Fruit fly (Drosophila melanogaster) whole organism, embryonic: Measurements from ENCODE around the gene dah.

Experiments used
- Ada2b ChIP-seq: fragments of 200-800 bp; sonication (Bioruptor generic); IDR thresholded peaks from 2 replicates; pipeline ENCODE4 v1.3.6; 2022; ENCODE audit warnings: missing biosample characterization, missing genetic modification characterization
- B-H1 ChIP-seq: fragments of 200-800 bp; sonication (Bioruptor generic); IDR thresholded peaks from 3 replicates; pipeline ENCODE4 v1.3.6; 2022; ENCODE audit warnings: missing biosample characterization, missing genetic modification characterization
- Bteb2 ChIP-seq: fragments of 200-800 bp; sonication (Bioruptor generic); optimal IDR thresholded peaks from 2 replicates; lab custom pipeline; 2016; ENCODE audit warnings: missing biosample characterization, missing genetic modification characterization
- CG10654 ChIP-seq: fragments of 200-800 bp; sonication (Bioruptor generic); optimal IDR thresholded peaks from 2 replicates; lab custom pipeline; 2016; ENCODE audit warnings: missing biosample characterization, missing genetic modification characterization
- CG11398 ChIP-seq: fragments of 200-800 bp; sonication (Bioruptor generic); optimal IDR thresholded peaks from 2 replicates; lab custom pipeline; 2016; ENCODE audit warnings: missing biosample characterization, missing genetic modification characterization
- CG12659 ChIP-seq: fragments of 200-800 bp; sonication (Bioruptor generic); optimal IDR thresholded peaks from 3 replicates; lab custom pipeline; 2017; ENCODE audit warnings: mild to moderate bottlenecking, missing biosample characterization, missing genetic modification reagents, missing genetic modification characterization
- CG13296 ChIP-seq: fragments of 200-800 bp; sonication (Bioruptor generic); optimal IDR thresholded peaks from 3 replicates; lab custom pipeline; 2018; ENCODE audit warnings: missing biosample characterization, mild to moderate bottlenecking, missing genetic modification characterization
- CG13424 ChIP-seq: fragments of 200-800 bp; sonication (Bioruptor generic); optimal IDR thresholded peaks from 2 replicates; lab custom pipeline; 2019; ENCODE audit warnings: missing biosample characterization, mild to moderate bottlenecking, missing genetic modification characterization, moderate library complexity
- CG13894 ChIP-seq: fragments of 200-800 bp; sonication (Bioruptor generic); optimal IDR thresholded peaks from 3 replicates; lab custom pipeline; 2018; ENCODE audit warnings: missing biosample characterization, mild to moderate bottlenecking, missing genetic modification characterization, moderate library complexity
- CG14710 ChIP-seq: fragments of 200-800 bp; sonication (Bioruptor generic); optimal IDR thresholded peaks from 3 replicates; lab custom pipeline; 2019; ENCODE audit warnings: missing biosample characterization, mild to moderate bottlenecking, missing genetic modification characterization, moderate library complexity
- CG17328 ChIP-seq: fragments of 200-800 bp; sonication (Bioruptor generic); IDR thresholded peaks from 2 replicates; pipeline ENCODE4 v1.3.6; 2022; ENCODE audit warnings: missing biosample characterization, missing genetic modification characterization
- CG30403 ChIP-seq: fragments of 200-800 bp; sonication (Bioruptor generic); optimal IDR thresholded peaks from 3 replicates; lab custom pipeline; 2016; ENCODE audit warnings: missing biosample characterization, missing genetic modification characterization
- CG32772 ChIP-seq: fragments of 200-800 bp; sonication (Bioruptor generic); IDR thresholded peaks from 2 replicates; pipeline ENCODE4 v1.3.6; 2022; ENCODE audit warnings: missing biosample characterization, missing genetic modification characterization
- CG3726 ChIP-seq: fragments of 200-800 bp; sonication (Bioruptor generic); IDR thresholded peaks from 3 replicates; pipeline ENCODE4, ENCODE4 v1.3.6; 2022; ENCODE audit warnings: missing biosample characterization, missing genetic modification characterization
- CG42726 ChIP-seq: fragments of 200-800 bp; sonication (Bioruptor generic); IDR thresholded peaks from 2 replicates; pipeline ENCODE4 v1.3.6; 2022; ENCODE audit warnings: missing biosample characterization, missing genetic modification characterization; ENCODE audit not compliant: partially characterized antibody
- CG6683 ChIP-seq: fragments of 200-800 bp; sonication (Bioruptor generic); optimal IDR thresholded peaks from 2 replicates; lab custom pipeline; 2017; ENCODE audit warnings: missing biosample characterization, mild to moderate bottlenecking, missing genetic modification characterization, missing genetic modification reagents
- CG6813 ChIP-seq: fragments of 200-800 bp; sonication (Bioruptor generic); optimal IDR thresholded peaks from 2 replicates; lab custom pipeline; 2017; ENCODE audit warnings: missing biosample characterization, missing genetic modification characterization, mild to moderate bottlenecking, moderate library complexity, missing genetic modification reagents
- CG7745 ChIP-seq: fragments of 200-800 bp; sonication (Bioruptor generic); optimal IDR thresholded peaks from 2 replicates; lab custom pipeline; 2018; ENCODE audit warnings: missing biosample characterization, mild to moderate bottlenecking, missing genetic modification characterization, moderate library complexity
- CG9817 ChIP-seq: fragments of 200-800 bp; sonication (Bioruptor generic); optimal IDR thresholded peaks from 2 replicates; lab custom pipeline; 2018; ENCODE audit warnings: missing biosample characterization, mild to moderate bottlenecking, missing genetic modification characterization, moderate library complexity
- Chrac-16 ChIP-seq: fragments of 200-800 bp; sonication (Bioruptor generic); optimal IDR thresholded peaks from 3 replicates; lab custom pipeline; 2016; ENCODE audit warnings: missing biosample characterization, missing genetic modification characterization
- CkIIα-i1 ChIP-seq: fragments of 200-800 bp; sonication (Bioruptor generic); IDR thresholded peaks from 2 replicates; pipeline ENCODE4 v1.3.6; 2022; ENCODE audit warnings: missing biosample characterization, missing genetic modification characterization
- D ChIP-seq, 2 experiments: fragments of 200-800 bp in 1 of 2; fragments of >200 bp in 1 of 2; sonication (Bioruptor generic) in 1 of 2; optimal IDR thresholded peaks; 2 replicates in 1 of 2; 3 replicates in 1 of 2; lab custom pipeline; 2017; ENCODE audit warnings: mild to moderate bottlenecking in 1 of 2, missing biosample characterization in 1 of 2, missing genetic modification characterization in 1 of 2, missing genetic modification reagents in 1 of 2
- Doc2 ChIP-seq: fragments of 200-800 bp; sonication (Bioruptor generic); IDR thresholded peaks from 2 replicates; pipeline ENCODE4 v1.3.6; 2022; ENCODE audit warnings: missing biosample characterization, missing genetic modification characterization
- Hr78 ChIP-seq, 2 experiments: fragments of 200-800 bp in 1 of 2; fragments of >200 bp in 1 of 2; sonication (Bioruptor generic) in 1 of 2; optimal IDR thresholded peaks; 2 replicates each; lab custom pipeline; 2017 to 2019; ENCODE audit warnings: missing biosample characterization in 2 of 2, missing genetic modification characterization in 2 of 2, mild to moderate bottlenecking in 1 of 2, moderate library complexity in 1 of 2
- Hsf ChIP-seq: fragments of 200-800 bp; sonication (Bioruptor generic); optimal IDR thresholded peaks from 3 replicates; lab custom pipeline; 2016; ENCODE audit warnings: missing biosample characterization, missing genetic modification characterization
- MESR4 ChIP-seq: fragments of 200-800 bp; sonication (Bioruptor generic); optimal IDR thresholded peaks from 2 replicates; lab custom pipeline; 2018; ENCODE audit warnings: missing biosample characterization, mild to moderate bottlenecking, missing genetic modification characterization, moderate library complexity
- Myb ChIP-seq: fragments of 200-800 bp; sonication (Bioruptor generic); optimal IDR thresholded peaks from 2 replicates; lab custom pipeline; 2016; ENCODE audit warnings: missing biosample characterization, missing genetic modification characterization
- Nf-YA ChIP-seq: fragments of 200-800 bp; sonication (Bioruptor generic); IDR thresholded peaks from 2 replicates; pipeline ENCODE4 v1.3.6; 2022; ENCODE audit warnings: missing biosample characterization, missing genetic modification characterization
- Six4 ChIP-seq: fragments of 200-800 bp; sonication (Bioruptor generic); optimal IDR thresholded peaks from 2 replicates; lab custom pipeline; 2016; ENCODE audit warnings: missing biosample characterization, missing genetic modification characterization
- TFAM ChIP-seq: fragments of 200-800 bp; sonication (Bioruptor generic); optimal IDR thresholded peaks from 2 replicates; lab custom pipeline; 2017; ENCODE audit warnings: missing biosample characterization, missing genetic modification characterization, inconsistent platforms
- YL-1 ChIP-seq: fragments of 200-800 bp; sonication (Bioruptor generic); optimal IDR thresholded peaks from 3 replicates; lab custom pipeline; 2017; ENCODE audit warnings: missing biosample characterization, mild to moderate bottlenecking, missing genetic modification characterization
- ab ChIP-seq: fragments of 200-800 bp; sonication (Bioruptor generic); optimal IDR thresholded peaks from 2 replicates; lab custom pipeline; 2016; ENCODE audit warnings: missing biosample characterization, missing genetic modification characterization
- aop ChIP-seq: fragments of 200-800 bp; sonication (Bioruptor generic); IDR thresholded peaks from 2 replicates; pipeline ENCODE4 v1.3.6; 2022; ENCODE audit warnings: missing biosample characterization, missing genetic modification characterization
- btn ChIP-seq: fragments of 200-800 bp; sonication (Bioruptor generic); optimal IDR thresholded peaks from 2 replicates; lab custom pipeline; 2016; ENCODE audit warnings: missing biosample characterization, missing genetic modification characterization
- chn ChIP-seq: fragments of 200-800 bp; sonication (Bioruptor generic); optimal IDR thresholded peaks from 2 replicates; lab custom pipeline; 2016; ENCODE audit warnings: missing biosample characterization, missing genetic modification characterization
- crc ChIP-seq: fragments of 200-800 bp; sonication (Bioruptor generic); optimal IDR thresholded peaks from 2 replicates; lab custom pipeline; 2016; ENCODE audit warnings: missing biosample characterization, missing genetic modification characterization
- danr ChIP-seq: fragments of 200-800 bp; sonication (Bioruptor generic); IDR thresholded peaks from 2 replicates; pipeline ENCODE4 v1.3.6; 2022; ENCODE audit warnings: missing biosample characterization, missing genetic modification characterization
- exex ChIP-seq: fragments of 200-800 bp; sonication (Bioruptor generic); optimal IDR thresholded peaks from 4 replicates; lab custom pipeline; 2018; ENCODE audit warnings: missing biosample characterization, mild to moderate bottlenecking, missing genetic modification characterization, moderate library complexity
- ftz-f1 ChIP-seq: fragments of 200-800 bp; sonication (Bioruptor generic); optimal IDR thresholded peaks from 2 replicates; lab custom pipeline; 2016; ENCODE audit warnings: missing biosample characterization, missing genetic modification characterization
- gce ChIP-seq: fragments of 200-800 bp; sonication (Bioruptor generic); IDR thresholded peaks from 3 replicates; pipeline ENCODE4 v1.3.6; 2022; ENCODE audit warnings: missing biosample characterization, missing genetic modification characterization
- grau ChIP-seq: fragments of 200-800 bp; optimal IDR thresholded peaks from 3 replicates; lab custom pipeline; 2019; ENCODE audit warnings: missing biosample characterization, mild to moderate bottlenecking, missing genetic modification characterization, moderate library complexity
- kay ChIP-seq: fragments of 200-800 bp; sonication (Bioruptor generic); optimal IDR thresholded peaks from 2 replicates; lab custom pipeline; 2016; ENCODE audit warnings: missing biosample characterization, missing genetic modification characterization
- lbe ChIP-seq: fragments of 200-800 bp; sonication (Bioruptor generic); optimal IDR thresholded peaks from 2 replicates; lab custom pipeline; 2016; ENCODE audit warnings: missing biosample characterization, mild to moderate bottlenecking, missing genetic modification characterization
- lmd ChIP-seq: fragments of 200-800 bp; sonication (Bioruptor generic); IDR thresholded peaks from 2 replicates; pipeline ENCODE4 v1.3.6; 2022; ENCODE audit warnings: missing biosample characterization, missing genetic modification characterization
- maf-S ChIP-seq: fragments of 200-800 bp; sonication (Bioruptor generic); optimal IDR thresholded peaks from 2 replicates; lab custom pipeline; 2016; ENCODE audit warnings: missing biosample characterization, missing genetic modification characterization
- mam ChIP-seq: fragments of 200-800 bp; sonication (Bioruptor generic); optimal IDR thresholded peaks from 3 replicates; lab custom pipeline; 2016; ENCODE audit warnings: missing biosample characterization, missing genetic modification characterization
- mirr ChIP-seq: fragments of 200-800 bp; sonication (Bioruptor generic); optimal IDR thresholded peaks from 3 replicates; lab custom pipeline; 2018; ENCODE audit warnings: missing biosample characterization, mild to moderate bottlenecking, missing genetic modification characterization
- pzg ChIP-seq: fragments of 200-800 bp; sonication (Bioruptor generic); optimal IDR thresholded peaks from 3 replicates; lab custom pipeline; 2018; ENCODE audit warnings: missing biosample characterization, mild to moderate bottlenecking, missing genetic modification characterization, moderate library complexity
- sob ChIP-seq: fragments of 200-800 bp; sonication (Bioruptor generic); IDR thresholded peaks from 2 replicates; pipeline ENCODE4 v1.3.6; 2022; ENCODE audit warnings: missing biosample characterization, missing genetic modification characterization
- tll ChIP-seq, 2 experiments: fragments of 200-800 bp in 1 of 2; fragments of >200 bp in 1 of 2; sonication (Bioruptor generic) in 1 of 2; optimal IDR thresholded peaks; 2 replicates each; lab custom pipeline; 2017 to 2019; ENCODE audit warnings: missing biosample characterization in 2 of 2, missing genetic modification characterization in 2 of 2, mild to moderate bottlenecking in 1 of 2, moderate library complexity in 1 of 2

Gene dah

dm6 chrX:15307485-15308138 is 20.5 kb upstream of the dah start (continued):
- TF ChIP-seq kay (no peak), YL-1 (no peak), Bteb2 (GFP tag; lab: Kevin White, UChicago) (no peak), Ada2b (GFP tag; lab: Robert Waterston, UW) (no peak), CG13424 (tag; lab: Kevin White, UChicago) (no peak), CG11398 (GFP tag; lab: Kevin White, UChicago) (no peak), maf-S (GFP tag; lab: Kevin White, UChicago) (no peak), Myb (GFP tag; lab: Kevin White, UChicago) (no peak), B-H1 (no peak), CG6813 (GFP tag; lab: Kevin White, UChicago) (no peak), CG7745 (tag; lab: Kevin White, UChicago) (no peak), CG17328 (GFP tag; lab: Robert Waterston, UW) (no peak), MESR4 (GFP tag; lab: Kevin White, UChicago) (no peak), Doc2 (GFP tag; lab: Robert Waterston, UW) (no peak), mam (GFP tag; lab: Kevin White, UChicago) (no peak), CG30403 (no peak), grau (no peak), CG10654 (GFP tag; lab: Kevin White, UChicago) (no peak), crc (GFP tag; lab: Kevin White, UChicago) (no peak), lmd (GFP tag; lab: Robert Waterston, UW) (no peak), Chrac-16 (GFP tag; lab: Kevin White, UChicago) (no peak), Nf-YA (GFP tag; lab: Robert Waterston, UW) (no peak), CG6683 (no peak), chn (GFP tag; lab: Kevin White, UChicago) (no peak), CG13894 (peak; percentile 15), ftz-f1 (GFP tag; lab: Kevin White, UChicago) (peak; percentile 26), CG32772 (GFP tag; lab: Robert Waterston, UW) (no peak), CG3726 (GFP tag; lab: Robert Waterston, UW) (no peak), aop (GFP tag; lab: Robert Waterston, UW) (no peak), sob (GFP tag; lab: Robert Waterston, UW) (0 out of 2 replicates have a peak, but pooled peaks have one; percentile 20), CG14710 (tag; lab: Kevin White, UChicago) (no peak), Hr78 (GFP tag; optimal IDR thresholded peaks at IDR 0.05; lab: Kevin White, UChicago) (peak in 1 of 2 experiments; percentile 47), Six4 (GFP tag; lab: Kevin White, UChicago) (no peak), Hsf (GFP tag; lab: Kevin White, UChicago) (no peak), lbe (no peak), CG9817 (no peak), CkIIα-i1 (GFP tag; lab: Robert Waterston, UW) (no peak), D (optimal IDR thresholded peaks at IDR 0.05; lab: Kevin White, UChicago) (no peak), D (GFP tag; optimal IDR thresholded peaks at IDR 0.05; lab: Kevin White, UChicago) (no peak), tll (GFP tag; optimal IDR thresholded peaks at IDR 0.05; lab: Kevin White, UChicago) (no peak), danr (no peak), CG42726 (GFP tag; lab: Robert Waterston, UW) (no peak), CG13296 (GFP tag; lab: Kevin White, UChicago) (peak; percentile 36), CG12659 (no peak), ab (GFP tag; lab: Kevin White, UChicago) (no peak), mirr (GFP tag; lab: Kevin White, UChicago) (peak; percentile 77), pzg (no peak), exex (tag; lab: Kevin White, UChicago) (peak; percentile 69), gce (GFP tag; lab: Robert Waterston, UW) (peak; percentile 41; the same call in 1 of the 3 replicates), btn (GFP tag; lab: Kevin White, UChicago) (no peak), TFAM (GFP tag; lab: Kevin White, UChicago) (no peak)
